Fruit fly (Drosophila melanogaster) whole organism, wandering third instar larva: ENCODE data around the gene CG34256.

Experiments
- Abd-B ChIP-seq: fragments of >200 bp; optimal IDR thresholded peaks from 2 replicates; lab custom pipeline; 2017; ENCODE audit warnings: missing biosample characterization, missing genetic modification characterization
- Jra ChIP-seq: sonication (Bioruptor generic); optimal IDR thresholded peaks from 2 replicates; lab custom pipeline; 2016; ENCODE audit warnings: missing biosample characterization, missing genetic modification characterization
- Sp1 ChIP-seq: fragments of 200-800 bp; sonication (Bioruptor generic); optimal IDR thresholded peaks from 3 replicates; lab custom pipeline; 2019; ENCODE audit warnings: missing biosample characterization, mild to moderate bottlenecking, missing genetic modification characterization, moderate library complexity
- h ChIP-seq: fragments of 200-800 bp; sonication (Bioruptor generic); optimal IDR thresholded peaks from 3 replicates; lab custom pipeline; 2016; ENCODE audit warnings: missing biosample characterization, mild to moderate bottlenecking, missing genetic modification characterization
- psq ChIP-seq: fragments of 200-800 bp; sonication (Bioruptor generic); optimal IDR thresholded peaks from 3 replicates; lab custom pipeline; 2017; ENCODE audit warnings: missing biosample characterization, mild to moderate bottlenecking, missing genetic modification characterization, moderate library complexity
- usp ChIP-seq: fragments of >200 bp; optimal IDR thresholded peaks from 2 replicates; lab custom pipeline; 2017; ENCODE audit warnings: missing biosample characterization, missing genetic modification characterization

- TF ChIP-seq psq (GFP tag; lab: Kevin White, UChicago) (no peak), Jra (GFP tag; lab: Kevin White, UChicago) (no peak), Sp1 (GFP tag; lab: Kevin White, UChicago) (no peak), Abd-B (no peak), usp (GFP tag; lab: Kevin White, UChicago) (no peak), h (no peak)
These were observed 42.2 kb upstream of the CG34256 start for dm6 chr3L:19031858-19032257.
